Worm (Caenorhabditis elegans) whole organism, L4 larva: ENCODE results near the gene H38K22.6.

Source experiments
- R02D3.7 ChIP-seq: fragments of 150-350 bp; sonication (generic microtip); optimal IDR thresholded peaks from 3 replicates; lab custom pipeline; 2014; ENCODE audit warnings: missing biosample characterization, missing genetic modification characterization
- ZK546.5 ChIP-seq, 2 experiments: sonication (generic microtip); optimal IDR thresholded peaks; 2 replicates each; lab custom pipeline; 2017; ENCODE audit warnings: missing biosample characterization in 2 of 2, missing genetic modification characterization in 2 of 2
- aha-1 ChIP-seq: fragments of 150-350 bp; peaks from one replicate; lab custom pipeline; 2014; ENCODE audit warnings: missing biosample characterization, missing genetic modification characterization
- ceh-82 ChIP-seq: sonication (generic microtip); optimal IDR thresholded peaks from 2 replicates; lab custom pipeline; 2017; ENCODE audit warnings: missing biosample characterization, missing genetic modification characterization
- ces-1 ChIP-seq: fragments of 150-350 bp; sonication (generic microtip); optimal IDR thresholded peaks from 4 replicates; lab custom pipeline; 2014; ENCODE audit warnings: missing biosample characterization, missing genetic modification reagents, missing genetic modification characterization
- dmd-8 ChIP-seq: fragments of 200-800 bp; sonication (Bioruptor generic); IDR thresholded peaks from 2 replicates; pipeline ENCODE4 v1.3.6; 2022; ENCODE audit warnings: missing genetic modification characterization, missing compliant biosample characterization
- egl-43 ChIP-seq: fragments of 200-800 bp; sonication (Bioruptor generic); IDR thresholded peaks from 2 replicates; pipeline ENCODE4 v1.3.6; 2022; ENCODE audit warnings: missing genetic modification reagents, missing genetic modification characterization, missing compliant biosample characterization
- jun-1 ChIP-seq: fragments of 150-350 bp; optimal IDR thresholded peaks from 2 replicates; lab custom pipeline; 2014; ENCODE audit warnings: missing biosample characterization, missing genetic modification reagents, missing genetic modification characterization
- lin-15B ChIP-seq: fragments of 150-350 bp; sonication (generic microtip); optimal IDR thresholded peaks from 3 replicates; lab custom pipeline; 2014; ENCODE audit warnings: missing biosample characterization, missing genetic modification characterization
- mdl-1 ChIP-seq, 2 experiments: fragments of 150-350 bp in 1 of 2; sonication (generic microtip) in 1 of 2; optimal IDR thresholded peaks; 2 replicates each; lab custom pipeline; 2014 to 2017; ENCODE audit warnings: missing biosample characterization in 2 of 2, missing genetic modification characterization in 2 of 2
- nhr-10 ChIP-seq: fragments of 150-350 bp; optimal IDR thresholded peaks from 2 replicates; lab custom pipeline; 2014; ENCODE audit warnings: missing biosample characterization, missing genetic modification characterization
- pha-4 ChIP-seq, 2 experiments: fragments of 150-350 bp in 1 of 2; fragments of 200-800 bp in 1 of 2; sonication (Bioruptor generic) in 1 of 2; IDR thresholded peaks in 1 of 2; optimal IDR thresholded peaks in 1 of 2; 2 replicates each; pipeline versions ENCODE4 v1.3.6 to Lab custom; 2014 to 2022; ENCODE audit warnings: missing genetic modification characterization in 2 of 2, missing genetic modification reagents in 2 of 2, missing biosample characterization in 1 of 2, missing compliant biosample characterization in 1 of 2
- ztf-11 ChIP-seq: fragments of 150-350 bp; optimal IDR thresholded peaks from 2 replicates; lab custom pipeline; 2014; ENCODE audit warnings: missing biosample characterization, missing genetic modification characterization

DNA sequence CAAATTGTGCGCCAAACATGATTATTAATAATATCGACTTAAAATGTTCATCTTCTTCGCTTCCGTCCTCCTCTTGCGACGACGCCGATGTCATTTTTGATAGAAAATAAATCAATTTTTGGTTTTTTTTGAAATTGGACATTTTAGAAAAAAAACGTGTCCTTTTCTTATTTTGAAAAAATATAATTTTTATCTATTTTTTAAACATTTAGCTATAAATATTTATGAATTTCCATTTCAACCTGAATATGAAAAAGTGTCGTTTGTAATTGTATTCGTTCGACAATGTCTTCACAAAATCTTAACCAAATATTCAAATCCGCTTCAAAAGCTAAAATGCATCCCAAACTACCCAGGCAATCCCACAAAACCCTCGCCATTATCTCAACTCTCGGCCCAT, 32.8 kb upstream of the H38K22.6 start, which contains the start of gene R10E4.3:
- TF ChIP-seq nhr-10 (tag; lab: Kevin White, UChicago) (no peak), pha-4 (GFP tag; IDR thresholded peaks at IDR 0.05; lab: Robert Waterston, UW) (no peak), pha-4 (tag; optimal IDR thresholded peaks at IDR 0.05; lab: Kevin White, UChicago) (no peak), ZK546.5 (tag; optimal IDR thresholded peaks at IDR 0.05; lab: Kevin White, UChicago) (no peak), aha-1 (no peak), jun-1 (no peak), mdl-1 (tag; optimal IDR thresholded peaks at IDR 0.05; lab: Kevin White, UChicago) (no peak), R02D3.7 (tag; lab: Kevin White, UChicago) (no peak), dmd-8 (GFP tag; lab: Robert Waterston, UW) (no peak), lin-15B (no peak), ceh-82 (tag; lab: Kevin White, UChicago) (no peak), ztf-11 (tag; lab: Kevin White, UChicago) (no peak), egl-43 (GFP tag; lab: Robert Waterston, UW) (no peak), ces-1 (GFP tag; lab: Kevin White, UChicago) (no peak)
